Worm (Caenorhabditis elegans) whole organism, L4 larva: ENCODE data around the gene srab-12.
A peak's percentile ranks its signal among the peaks of the same experiment; 100 is the strongest.

Experiments
- D1046.2 ChIP-seq: fragments of 200-800 bp; sonication (Bioruptor generic); IDR thresholded peaks from 2 replicates; pipeline ENCODE4 v1.3.6; 2022; ENCODE audit warnings: missing genetic modification characterization, missing compliant biosample characterization
- F37D6.2 ChIP-seq: sonication (generic microtip); optimal IDR thresholded peaks from 2 replicates; lab custom pipeline; 2016; ENCODE audit warnings: mild to moderate bottlenecking, missing genetic modification characterization, missing compliant biosample characterization
- F49E8.2 ChIP-seq: sonication (generic microtip); optimal IDR thresholded peaks from 2 replicates; lab custom pipeline; 2016; ENCODE audit warnings: missing compliant biosample characterization, mild to moderate bottlenecking, missing genetic modification characterization, borderline replicate concordance
- Y105C5A.15 ChIP-seq: fragments of 200-800 bp; sonication (Bioruptor generic); IDR thresholded peaks from 2 replicates; pipeline ENCODE4 v1.3.6; 2022; ENCODE audit warnings: missing genetic modification characterization, missing compliant biosample characterization
- Y48G9A.11 ChIP-seq: fragments of 200-800 bp; sonication (Bioruptor generic); IDR thresholded peaks from 2 replicates; pipeline ENCODE4 v1.3.6; 2022; ENCODE audit warnings: missing genetic modification reagents, missing genetic modification characterization, missing compliant biosample characterization
- Y5F2A.4 ChIP-seq: fragments of 200-800 bp; sonication (Bioruptor generic); optimal IDR thresholded peaks from 2 replicates; lab custom pipeline; 2018; ENCODE audit warnings: mild to moderate bottlenecking, missing genetic modification characterization, missing compliant biosample characterization
- aha-1 ChIP-seq: fragments of 150-350 bp; peaks from one replicate; lab custom pipeline; 2014; ENCODE audit warnings: missing biosample characterization, missing genetic modification characterization
- ceh-20 ChIP-seq: fragments of 200-800 bp; sonication (Bioruptor generic); IDR thresholded peaks from 2 replicates; pipeline ENCODE4 v1.3.6; 2022; ENCODE audit warnings: missing genetic modification reagents, missing genetic modification characterization, missing compliant biosample characterization
- ceh-62 ChIP-seq: sonication (generic microtip); optimal IDR thresholded peaks from 2 replicates; lab custom pipeline; 2017; ENCODE audit warnings: missing biosample characterization, missing genetic modification characterization
- ces-1 ChIP-seq: fragments of 150-350 bp; sonication (generic microtip); optimal IDR thresholded peaks from 4 replicates; lab custom pipeline; 2014; ENCODE audit warnings: missing biosample characterization, missing genetic modification reagents, missing genetic modification characterization
- daf-16 ChIP-seq, 3 experiments: sonication (generic microtip); optimal IDR thresholded peaks; 2 replicates each; lab custom pipeline; 2016 to 2017; ENCODE audit warnings: missing genetic modification characterization in 3 of 3, missing genetic modification reagents in 3 of 3, mild to moderate bottlenecking in 2 of 3, missing compliant biosample characterization in 2 of 3, missing biosample characterization in 1 of 3, moderate library complexity in 1 of 3
- dmd-6 ChIP-seq: fragments of 200-800 bp; sonication (Bioruptor generic); IDR thresholded peaks from 2 replicates; pipeline ENCODE4 v1.3.6; 2022; ENCODE audit warnings: missing genetic modification reagents, missing genetic modification characterization, missing compliant biosample characterization
- dmd-8 ChIP-seq: fragments of 200-800 bp; sonication (Bioruptor generic); IDR thresholded peaks from 2 replicates; pipeline ENCODE4 v1.3.6; 2022; ENCODE audit warnings: missing genetic modification characterization, missing compliant biosample characterization
- dmd-9 ChIP-seq: fragments of 200-800 bp; sonication (Bioruptor generic); IDR thresholded peaks from 2 replicates; pipeline ENCODE4 v1.3.6; 2022; ENCODE audit warnings: missing genetic modification reagents, missing genetic modification characterization, missing compliant biosample characterization
- dve-1 ChIP-seq: sonication (generic microtip); optimal IDR thresholded peaks from 2 replicates; lab custom pipeline; 2017; ENCODE audit warnings: antibody characterized with exemption, mild to moderate bottlenecking, missing genetic modification characterization, missing compliant biosample characterization; ENCODE audit not compliant: insufficient read depth
- egl-43 ChIP-seq: fragments of 200-800 bp; sonication (Bioruptor generic); IDR thresholded peaks from 2 replicates; pipeline ENCODE4 v1.3.6; 2022; ENCODE audit warnings: missing genetic modification reagents, missing genetic modification characterization, missing compliant biosample characterization
- hlh-30 ChIP-seq: sonication (generic microtip); optimal IDR thresholded peaks from 2 replicates; lab custom pipeline; 2017; ENCODE audit warnings: antibody characterized with exemption, mild to moderate bottlenecking, missing genetic modification characterization, missing compliant biosample characterization; ENCODE audit not compliant: insufficient read depth
- jun-1 ChIP-seq: fragments of 150-350 bp; optimal IDR thresholded peaks from 2 replicates; lab custom pipeline; 2014; ENCODE audit warnings: missing biosample characterization, missing genetic modification reagents, missing genetic modification characterization
- lim-7 ChIP-seq: fragments of 200-800 bp; sonication (Bioruptor generic); IDR thresholded peaks from 2 replicates; pipeline ENCODE4 v1.3.6; 2022; ENCODE audit warnings: missing genetic modification characterization, missing compliant biosample characterization
- lin-15B ChIP-seq: fragments of 150-350 bp; sonication (generic microtip); optimal IDR thresholded peaks from 3 replicates; lab custom pipeline; 2014; ENCODE audit warnings: missing biosample characterization, missing genetic modification characterization
- mep-1 ChIP-seq: fragments of 150-350 bp; sonication (generic microtip); optimal IDR thresholded peaks from 3 replicates; lab custom pipeline; 2014; ENCODE audit warnings: missing biosample characterization, missing genetic modification characterization
- mes-2 ChIP-seq: sonication (generic microtip); optimal IDR thresholded peaks from 2 replicates; lab custom pipeline; 2016; ENCODE audit warnings: missing genotype, mild to moderate bottlenecking, missing genetic modification characterization, missing compliant biosample characterization; ENCODE audit not compliant: poor library complexity, severe bottlenecking
- nhr-111 ChIP-seq: fragments of 200-800 bp; sonication (Bioruptor generic); optimal IDR thresholded peaks from 2 replicates; lab custom pipeline; 2018; ENCODE audit warnings: mild to moderate bottlenecking, missing genetic modification characterization, missing compliant biosample characterization
- nhr-25 ChIP-seq: sonication (generic microtip); optimal IDR thresholded peaks from 2 replicates; lab custom pipeline; 2017; ENCODE audit warnings: missing genetic modification characterization, mild to moderate bottlenecking, missing compliant biosample characterization, antibody characterized with exemption, moderate library complexity, borderline replicate concordance; ENCODE audit not compliant: insufficient read depth
- nhr-28 ChIP-seq: fragments of 150-350 bp; optimal IDR thresholded peaks from 2 replicates; lab custom pipeline; 2014; ENCODE audit warnings: missing biosample characterization, missing genetic modification characterization
- nhr-42 ChIP-seq: fragments of 200-800 bp; sonication (Bioruptor generic); IDR thresholded peaks from 2 replicates; pipeline ENCODE4 v1.3.6; 2022; ENCODE audit warnings: missing genetic modification characterization, missing compliant biosample characterization
- nhr-6 ChIP-seq: fragments of 150-350 bp; optimal IDR thresholded peaks from 2 replicates; lab custom pipeline; 2014; ENCODE audit warnings: missing biosample characterization, missing genetic modification characterization
- nhr-76 ChIP-seq: fragments of 150-350 bp; optimal IDR thresholded peaks from 2 replicates; lab custom pipeline; 2014; ENCODE audit warnings: missing biosample characterization, missing genetic modification characterization
- php-3 ChIP-seq: fragments of 200-800 bp; sonication (Bioruptor generic); IDR thresholded peaks from 2 replicates; pipeline ENCODE4 v1.3.6; 2022; ENCODE audit warnings: missing genetic modification reagents, missing genetic modification characterization, missing compliant biosample characterization
- pqm-1 ChIP-seq: sonication (generic microtip); optimal IDR thresholded peaks from 2 replicates; lab custom pipeline; 2017; ENCODE audit warnings: missing biosample characterization, missing genetic modification characterization
- rbr-2 ChIP-seq: sonication (generic microtip); optimal IDR thresholded peaks from 2 replicates; lab custom pipeline; 2016; ENCODE audit warnings: missing genotype, missing genetic modification characterization, missing compliant biosample characterization
- saeg-2 ChIP-seq: fragments of 200-800 bp; sonication (Bioruptor generic); IDR thresholded peaks from 2 replicates; pipeline ENCODE4 v1.3.6; 2022; ENCODE audit warnings: missing genetic modification reagents, missing genetic modification characterization, missing compliant biosample characterization
- set-16 ChIP-seq: fragments of 200-800 bp; sonication (Bioruptor generic); IDR thresholded peaks from 2 replicates; pipeline ENCODE4 v1.3.6; 2022; ENCODE audit warnings: missing genetic modification reagents, missing genetic modification characterization, missing compliant biosample characterization
- snpc-4 ChIP-seq: fragments of 150-350 bp; optimal IDR thresholded peaks from 2 replicates; lab custom pipeline; 2014; ENCODE audit warnings: missing biosample characterization, missing genetic modification characterization
- tag-97 ChIP-seq: fragments of 200-800 bp; sonication (Bioruptor generic); IDR thresholded peaks from 2 replicates; pipeline ENCODE4 v1.3.6; 2022; ENCODE audit warnings: missing genetic modification characterization, missing compliant biosample characterization
- unc-62 ChIP-seq, 3 experiments: fragments of 150-350 bp in 1 of 3; sonication (generic microtip); optimal IDR thresholded peaks in 2 of 3; peaks in 1 of 3; 1 replicate in 1 of 3; 2 replicates in 2 of 3; lab custom pipeline; 2014 to 2017; ENCODE audit warnings: missing biosample characterization in 3 of 3, missing genetic modification characterization in 3 of 3, missing genetic modification reagents in 3 of 3, missing genotype in 1 of 3
- zag-1 ChIP-seq: fragments of 150-350 bp; optimal IDR thresholded peaks from 2 replicates; lab custom pipeline; 2014; ENCODE audit warnings: missing biosample characterization, missing genetic modification characterization
- ztf-7 ChIP-seq: fragments of 150-350 bp; optimal IDR thresholded peaks from 2 replicates; lab custom pipeline; 2014; ENCODE audit warnings: missing biosample characterization, missing genetic modification characterization

The srab-12 gene

DNA sequence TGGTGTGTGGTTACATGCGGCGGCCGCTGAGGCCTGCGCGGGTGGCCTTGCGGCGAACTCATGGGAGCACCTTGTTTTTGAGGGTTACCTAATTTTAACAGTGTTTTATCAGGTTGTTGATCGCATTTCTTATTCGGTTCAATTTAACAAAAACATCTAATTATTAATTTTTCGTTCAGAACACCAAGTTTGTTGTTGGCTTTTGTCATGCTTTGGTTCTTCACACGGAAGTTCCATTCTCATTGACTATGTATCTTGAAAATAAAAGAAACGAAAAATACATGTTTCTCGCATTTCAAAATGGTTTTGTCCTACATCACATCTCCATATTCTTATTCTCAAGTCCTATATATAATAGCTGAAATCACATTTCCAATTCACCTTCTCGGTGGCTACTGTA is 6.7 kb upstream of the srab-12 start, which contains the start of gene srh-290:
Gene srh-290, plus strand, starts transcription at position 301 of the 400 bp plus-strand sequence.
- TF ChIP-seq lim-7 (no peak), nhr-28 (tag; lab: Kevin White, UChicago) (no peak), Y5F2A.4 (GFP tag; lab: Kevin White, UChicago) (no peak), unc-62 (GFP tag; optimal IDR thresholded peaks at IDR 0.05 in 1 of 2; lab: Kevin White, UChicago) (peak in 1 of 2 experiments; percentile 20), unc-62 (tag; optimal IDR thresholded peaks at IDR 0.05; lab: Kevin White, UChicago) (no peak), aha-1 (tag; lab: Kevin White, UChicago) (peak; percentile 64)

DNA sequence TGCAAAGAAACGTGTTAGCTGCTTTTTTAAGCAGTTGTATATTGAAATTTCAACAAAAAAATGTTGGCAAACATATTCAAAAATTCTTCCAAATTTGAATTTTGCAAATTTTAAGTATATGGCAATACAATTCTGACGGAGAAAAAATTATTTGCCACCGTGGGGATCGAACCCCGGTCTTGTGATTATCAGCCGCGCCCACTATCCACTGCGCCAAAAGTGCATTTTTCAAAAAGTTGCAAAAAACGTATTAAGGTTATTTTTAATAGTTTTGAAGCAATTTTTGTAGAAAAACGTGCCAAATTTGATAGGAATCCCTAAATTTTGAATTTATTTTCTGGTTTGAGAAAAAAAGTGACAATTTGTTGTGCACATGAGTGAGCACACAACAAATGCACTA is 921 bp upstream of the srab-12 start:
- TF ChIP-seq unc-62 (GFP tag; optimal IDR thresholded peaks at IDR 0.05 in 1 of 2; lab: Kevin White, UChicago) (peak in 1 of 2 experiments; percentile 90), unc-62 (tag; optimal IDR thresholded peaks at IDR 0.05; lab: Kevin White, UChicago) (no peak), nhr-25 (tag; lab: Kevin White, UChicago) (no peak)

DNA sequence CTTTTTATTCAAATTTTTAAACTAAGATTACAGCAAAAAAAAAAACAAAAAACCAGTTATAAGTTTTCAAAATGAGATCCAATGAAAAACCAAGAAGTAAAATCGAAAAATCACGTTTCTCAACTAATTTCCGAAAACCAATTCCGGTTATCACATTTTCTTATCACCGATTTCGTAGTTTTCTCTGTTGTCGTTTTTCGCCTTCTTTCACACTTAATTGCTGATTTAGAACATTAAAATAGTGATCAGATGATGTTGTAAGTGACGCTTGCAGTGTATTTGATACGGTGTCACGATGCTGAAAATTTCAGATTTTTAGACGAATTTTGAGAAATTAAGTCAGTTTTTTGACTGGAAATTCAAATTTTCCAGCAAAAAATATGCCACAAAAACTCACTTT is 3.2 kb downstream of the srab-12 start:
- TF ChIP-seq snpc-4 (tag; lab: Kevin White, UChicago) (no peak), F49E8.2 (tag; lab: Kevin White, UChicago) (no peak), hlh-30 (peak; percentile 63), dmd-6 (peak; percentile 20; the same call in 1 of the 2 replicates), dmd-8 (GFP tag; lab: Robert Waterston, UW) (no peak), nhr-111 (GFP tag; lab: Kevin White, UChicago) (no peak), aha-1 (tag; lab: Kevin White, UChicago) (peak; percentile 13), Y48G9A.11 (GFP tag; lab: Robert Waterston, UW) (no peak), rbr-2 (no peak), daf-16 (GFP tag; optimal IDR thresholded peaks at IDR 0.05; lab: Kevin White, UChicago) (no peak), daf-16 (tag; optimal IDR thresholded peaks at IDR 0.05; lab: Kevin White, UChicago) (peak; percentile 21), unc-62 (GFP tag; optimal IDR thresholded peaks at IDR 0.05 in 1 of 2; lab: Kevin White, UChicago) (peak in 1 of 2 experiments; percentile 30), unc-62 (tag; optimal IDR thresholded peaks at IDR 0.05; lab: Kevin White, UChicago) (no peak), mep-1 (tag; lab: Kevin White, UChicago) (peak; percentile 22), saeg-2 (GFP tag; lab: Robert Waterston, UW) (no peak), Y105C5A.15 (GFP tag; lab: Robert Waterston, UW) (no peak), nhr-42 (GFP tag; lab: Robert Waterston, UW) (no peak), nhr-28 (tag; lab: Kevin White, UChicago) (peak; percentile 69), pqm-1 (tag; lab: Kevin White, UChicago) (peak; percentile 53), ces-1 (GFP tag; lab: Kevin White, UChicago) (no peak), mes-2 (no peak), zag-1 (no peak), nhr-76 (tag; lab: Kevin White, UChicago) (no peak), F37D6.2 (no peak), php-3 (GFP tag; lab: Robert Waterston, UW) (peak; percentile 49; the same call in 1 of the 2 replicates), ceh-62 (no peak), dve-1 (tag; lab: Kevin White, UChicago) (peak; percentile 47), set-16 (GFP tag; lab: Robert Waterston, UW) (no peak)

DNA sequence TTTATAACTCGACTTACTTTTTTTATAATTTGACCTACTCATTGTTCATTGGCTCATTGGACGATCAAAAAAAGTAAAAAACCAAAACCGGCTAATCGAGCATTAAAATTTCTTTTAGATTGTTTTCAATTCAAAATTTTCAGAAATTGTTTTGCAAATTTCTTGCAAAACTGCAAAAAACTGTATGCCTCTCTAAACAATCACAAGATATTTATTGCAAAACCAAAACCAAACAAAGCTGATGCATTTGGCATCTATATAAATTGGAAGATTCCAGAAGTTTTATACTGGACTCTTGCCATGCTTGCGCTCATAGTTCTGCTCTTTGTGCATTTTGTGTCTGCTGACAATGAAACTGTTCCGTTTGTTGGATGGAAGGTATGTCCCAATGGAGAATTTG is 5.8 kb downstream of the srab-12 start, which contains the start of gene C47A10.12:
Gene C47A10.12, plus strand, starts transcription at position 301 of the 400 bp plus-strand sequence.
- TF ChIP-seq aha-1 (tag; lab: Kevin White, UChicago): peak; percentile 4
- TF ChIP-seq ceh-20 (GFP tag; lab: Robert Waterston, UW): no peak

DNA sequence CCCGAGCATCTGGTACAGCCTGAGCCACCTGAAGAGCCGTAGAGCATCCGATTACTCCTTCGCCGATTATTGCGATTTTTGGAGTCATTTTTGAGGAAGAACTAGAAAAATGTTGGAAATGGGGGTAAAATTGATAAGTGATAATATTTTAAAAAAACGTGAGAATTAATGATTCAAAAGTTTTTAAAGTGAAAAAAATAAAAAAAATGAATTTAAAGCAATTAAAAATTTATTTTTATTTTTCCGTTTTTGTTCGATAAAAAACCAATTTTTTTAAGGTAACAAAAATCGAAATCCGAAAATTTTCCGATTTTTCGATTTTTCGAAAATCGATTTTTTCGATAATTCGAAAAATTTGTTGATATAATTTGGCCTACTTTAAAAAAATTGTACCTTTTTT is 6.3 kb downstream of the srab-12 start, which contains the start of gene ddo-1:
Gene ddo-1, minus strand, starts transcription at position 101 of the 400 bp plus-strand sequence.
- TF ChIP-seq jun-1 (tag; lab: Kevin White, UChicago): no peak
- TF ChIP-seq ztf-7 (tag; lab: Kevin White, UChicago): no peak
- no peak for TF ChIP-seq D1046.2 (GFP tag; lab: Robert Waterston, UW)
- no peak for TF ChIP-seq nhr-25 (tag; lab: Kevin White, UChicago)
- no peak for TF ChIP-seq nhr-6
- TF ChIP-seq dve-1 (tag; lab: Kevin White, UChicago): no peak
- no peak for TF ChIP-seq dmd-9 (GFP tag; lab: Robert Waterston, UW)
- TF ChIP-seq lin-15B (tag; lab: Kevin White, UChicago): no peak
- no peak for TF ChIP-seq tag-97
- no peak for TF ChIP-seq egl-43 (GFP tag; lab: Robert Waterston, UW)
